Fruit fly (Drosophila melanogaster): ENCODE measurements around the gene CG10958.

CG10958 gene

dm6 chrX:8143537-8143936, 11.5 kb downstream of the CG10958 start, which contains the start of gene CG17982 (continued):
- TF ChIP-seq CG1233 (GFP tag; optimal IDR thresholded peaks at IDR 0.05), result peak; percentile 83
- peak; percentile 69 for TF ChIP-seq CG12104 (GFP tag; optimal IDR thresholded peaks at IDR 0.05)
- no peak; the same call in 1 of the 2 replicates for TF ChIP-seq amos (GFP tag; IDR thresholded peaks at IDR 0.05; ENCODE audit: partially characterized antibody)
- peak; percentile 77 for TF ChIP-seq jumu (GFP tag; optimal IDR thresholded peaks at IDR 0.05)
- TF ChIP-seq MTF-1 (GFP tag; optimal IDR thresholded peaks at IDR 0.05; ENCODE audit: borderline replicate concordance), result peak; percentile 63
- TF ChIP-seq dm (GFP tag; optimal IDR thresholded peaks at IDR 0.05), result peak; percentile 61
- peak; percentile 82 for TF ChIP-seq CG17361 (GFP tag; IDR thresholded peaks at IDR 0.05)
- TF ChIP-seq D19B (GFP tag; optimal IDR thresholded peaks at IDR 0.05), result no peak
- no peak for TF ChIP-seq exex (tag; optimal IDR thresholded peaks at IDR 0.05)
- TF ChIP-seq sr (GFP tag; IDR thresholded peaks at IDR 0.05), result no peak
- TF ChIP-seq CG4282 (GFP tag; optimal IDR thresholded peaks at IDR 0.05), result peak; percentile 69
- peak; percentile 85 for TF ChIP-seq Xrp1 (GFP tag; IDR thresholded peaks at IDR 0.05)
- no peak for TF ChIP-seq CG10321 (GFP tag; IDR thresholded peaks at IDR 0.05)
- TF ChIP-seq unc-4 (GFP tag; IDR thresholded peaks at IDR 0.05; ENCODE audit: partially characterized antibody), result no peak
- TF ChIP-seq CG10979 (tag; optimal IDR thresholded peaks at IDR 0.05), result peak; percentile 76
- peak; percentile 88 for TF ChIP-seq Fer1 (GFP tag; optimal IDR thresholded peaks at IDR 0.05)
- peak; percentile 97 for TF ChIP-seq sens (GFP tag)
- TF ChIP-seq CG17829 (tag; optimal IDR thresholded peaks at IDR 0.05), result peak; percentile 85
- TF ChIP-seq CG30403 (GFP tag; optimal IDR thresholded peaks at IDR 0.05), result peak; percentile 86
- TF ChIP-seq ftz-f1 (GFP tag; optimal IDR thresholded peaks at IDR 0.05), result no peak
- TF ChIP-seq twi (tag; optimal IDR thresholded peaks at IDR 0.05), result peak; percentile 66
- peak; percentile 87 for TF ChIP-seq sug (tag; optimal IDR thresholded peaks at IDR 0.05)
- peak; percentile 46 for TF ChIP-seq CG17186 (GFP tag; optimal IDR thresholded peaks at IDR 0.05)
- peak; percentile 57; the same call in 1 of the 2 replicates for TF ChIP-seq Nf-YA (GFP tag; IDR thresholded peaks at IDR 0.05)
- TF ChIP-seq CG11247 (GFP tag; IDR thresholded peaks at IDR 0.05), result peak; percentile 66
- TF ChIP-seq ERR (GFP tag; optimal IDR thresholded peaks at IDR 0.05), result peak; percentile 70
- no peak for TF ChIP-seq br (optimal IDR thresholded peaks at IDR 0.05)
- TF ChIP-seq pum (GFP tag; optimal IDR thresholded peaks at IDR 0.05), result peak; percentile 81
- peak; percentile 92 for TF ChIP-seq gem (tag; optimal IDR thresholded peaks at IDR 0.05)
- TF ChIP-seq CG1832 (GFP tag; optimal IDR thresholded peaks at IDR 0.05), result no peak
- TF ChIP-seq Hr51 (GFP tag; optimal IDR thresholded peaks at IDR 0.05), result peak; percentile 58 to 87
- TF ChIP-seq Mrtf (GFP tag; IDR thresholded peaks at IDR 0.05), result peak; percentile 78
- TF ChIP-seq Fer3 (tag; optimal IDR thresholded peaks at IDR 0.05), result peak; percentile 88
- no peak for TF ChIP-seq Tbp (GFP tag; optimal IDR thresholded peaks at IDR 0.05)
- peak; percentile 77 for TF ChIP-seq Gug (GFP tag; IDR thresholded peaks at IDR 0.05)
- TF ChIP-seq CG32772 (GFP tag; IDR thresholded peaks at IDR 0.05), result peak; percentile 73
- peak; percentile 76 for TF ChIP-seq CG10147 (GFP tag; optimal IDR thresholded peaks at IDR 0.05)
- TF ChIP-seq Usf (GFP tag; optimal IDR thresholded peaks at IDR 0.05), result peak; percentile 32
- TF ChIP-seq CG17612 (GFP tag; IDR thresholded peaks at IDR 0.05), result peak; percentile 68
- TF ChIP-seq E2f2 (GFP tag; IDR thresholded peaks at IDR 0.05), result peak; percentile 85
- TF ChIP-seq ewg (GFP tag; optimal IDR thresholded peaks at IDR 0.05), result peak; percentile 64
- peak; percentile 82 for TF ChIP-seq ranshi (GFP tag; IDR thresholded peaks at IDR 0.05)
- TF ChIP-seq GATAe (GFP tag; conservative IDR thresholded peaks at IDR 0.05), result no peak
- TF ChIP-seq Bgb (GFP tag; IDR thresholded peaks at IDR 0.05; ENCODE audit: partially characterized antibody), result no peak
- peak; percentile 64 for TF ChIP-seq CG11085 (GFP tag; IDR thresholded peaks at IDR 0.05)
- TF ChIP-seq Hsf (GFP tag; optimal IDR thresholded peaks at IDR 0.05), result peak; percentile 88
- peak; percentile 57 for TF ChIP-seq CG9215 (GFP tag; IDR thresholded peaks at IDR 0.05)
- no peak for TF ChIP-seq Trl (optimal IDR thresholded peaks at IDR 0.05)
- TF ChIP-seq Trl (GFP tag; optimal IDR thresholded peaks at IDR 0.05), result peak; percentile 91
- TF ChIP-seq CG6175 (GFP tag; IDR thresholded peaks at IDR 0.05), result 0 out of 3 replicates have a peak, but pooled peaks have one; percentile 38
- TF ChIP-seq Hr39 (optimal IDR thresholded peaks at IDR 0.05), result no peak
- peak; percentile 73 for TF ChIP-seq odd (GFP tag; optimal IDR thresholded peaks at IDR 0.05)
- peak; percentile 87 for TF ChIP-seq Rfx (GFP tag; IDR thresholded peaks at IDR 0.05)

Data from whole organism, embryonic.